Worm (Caenorhabditis elegans): ENCODE results near the gene F58E6.6.

Gene F58E6.6

DNA sequence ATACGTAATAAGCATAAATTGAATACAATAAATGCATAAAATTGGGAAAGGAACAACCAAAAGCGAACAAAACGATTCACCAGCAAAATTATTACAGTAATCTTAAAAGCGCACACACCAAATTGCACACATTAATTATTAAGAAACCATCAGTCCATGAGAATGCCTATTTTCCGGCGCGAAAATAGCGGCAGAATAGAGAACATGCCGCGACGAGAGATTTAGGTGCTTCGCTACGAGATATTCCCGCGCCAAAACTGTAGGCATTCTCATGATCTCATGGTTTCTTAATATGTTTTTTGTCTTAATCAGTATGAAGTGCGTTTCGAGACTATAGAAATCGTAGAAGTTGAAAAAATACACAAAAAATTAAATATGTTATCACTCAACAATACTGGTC lies 31.4 kb upstream of the F58E6.6 start (continued):
- peak; percentile 56 for TF ChIP-seq efl-1 (GFP tag; optimal IDR thresholded peaks at IDR 0.05)
- TF ChIP-seq dpl-1 (GFP tag; optimal IDR thresholded peaks at IDR 0.05), result peak; percentile 21
- no peak for TF ChIP-seq ztf-28 (GFP tag; IDR thresholded peaks at IDR 0.05)

ce11 chrV:9782969-9783368 lies 30.2 kb upstream of the F58E6.6 start, which contains the start of gene F46B6.5:
F46B6.5 (minus strand) TSS chrV:9783069.
- no peak for TF ChIP-seq rcor-1 (GFP tag; IDR thresholded peaks at IDR 0.05)
- 0 out of 2 replicates have a peak, but pooled peaks have one; percentile 38 for TF ChIP-seq ztf-25 (GFP tag; IDR thresholded peaks at IDR 0.05)

DNA sequence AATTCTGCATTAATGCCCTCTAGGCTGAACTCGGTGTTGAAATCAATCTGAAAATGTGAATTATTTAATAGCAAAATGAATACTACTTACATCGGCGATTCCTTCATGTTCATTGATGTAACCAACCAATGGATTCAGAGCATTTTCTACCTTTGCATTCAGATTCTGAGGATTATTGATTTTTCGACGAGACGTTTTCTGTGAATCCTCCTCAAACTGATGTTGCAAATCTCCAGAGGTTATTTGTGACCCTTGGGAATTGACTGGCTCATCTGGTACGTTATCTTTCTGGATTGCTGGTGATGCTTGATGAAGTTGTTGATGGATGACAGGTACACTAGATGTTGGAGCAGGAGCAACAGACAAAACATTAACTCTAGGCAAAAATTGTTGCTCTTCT lies 29.2 kb upstream of the F58E6.6 start:
- TF ChIP-seq hmg-1.2 (GFP tag; IDR thresholded peaks at IDR 0.05) (no peak), T26A5.8 (tag; optimal IDR thresholded peaks at IDR 0.05) (no peak), hlh-26 (GFP tag; conservative IDR thresholded peaks at IDR 0.05) (no peak), ets-4 (GFP tag; optimal IDR thresholded peaks at IDR 0.05) (no peak), cebp-2 (GFP tag; IDR thresholded peaks at IDR 0.05) (no peak), hrde-1 (tag; optimal IDR thresholded peaks at IDR 0.05; ENCODE audit: borderline replicate concordance) (no peak), chd-7 (tag; optimal IDR thresholded peaks at IDR 0.05) (no peak), snpc-1.3 (tag; optimal IDR thresholded peaks at IDR 0.05; ENCODE audit: insufficient read depth) (no peak), F39B2.1 (GFP tag; IDR thresholded peaks at IDR 0.05) (no peak), rec-8 (tag; optimal IDR thresholded peaks at IDR 0.05) (no peak), ceh-27 (GFP tag; optimal IDR thresholded peaks at IDR 0.05) (no peak), egl-18 (GFP tag; IDR thresholded peaks at IDR 0.05) (no peak), akir-1 (GFP tag; optimal IDR thresholded peaks at IDR 0.05) (no peak), die-1 (tag; optimal IDR thresholded peaks at IDR 0.05) (no peak), Y95B8A.8 (GFP tag; IDR thresholded peaks at IDR 0.05) (no peak), dpl-1 (GFP tag; optimal IDR thresholded peaks at IDR 0.05) (no peak), hsf-1 (GFP tag; IDR thresholded peaks at IDR 0.05) (no peak), ztf-26 (tag; optimal IDR thresholded peaks at IDR 0.05) (no peak), F57C9.4 (tag; optimal IDR thresholded peaks at IDR 0.05) (no peak), unc-62 (GFP tag; optimal IDR thresholded peaks at IDR 0.05) (no peak)

DNA sequence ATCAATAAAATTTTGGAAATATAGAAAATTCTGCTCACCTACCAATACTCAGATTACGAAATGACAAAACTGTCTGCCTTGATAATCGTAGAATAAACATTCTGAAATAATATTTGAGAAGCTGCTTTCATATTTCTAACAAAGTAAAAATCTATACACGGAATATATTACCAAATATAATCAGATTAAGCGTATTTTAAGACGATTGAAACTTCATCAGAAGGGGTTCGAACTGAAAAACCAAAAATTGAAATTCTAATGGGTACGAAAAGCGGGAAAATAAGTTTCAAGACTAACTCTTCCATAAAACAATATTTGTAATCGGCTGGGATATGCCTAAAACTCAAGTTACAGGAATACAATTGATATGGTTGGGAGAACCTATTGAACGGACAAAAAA lies 26.6 kb upstream of the F58E6.6 start, which contains the start of gene F46B6.4:
F46B6.4 (minus strand) TSS at position 101 of the 400 bp plus-strand sequence.
- TF ChIP-seq mcd-1 (GFP tag; IDR thresholded peaks at IDR 0.05), result no peak
- TF ChIP-seq nfya-1 (tag; optimal IDR thresholded peaks at IDR 0.05; ENCODE audit: borderline replicate concordance, insufficient read depth), result no peak
- TF ChIP-seq nfyb-1 (GFP tag; IDR thresholded peaks at IDR 0.05), result no peak
- no peak for TF ChIP-seq ets-4 (GFP tag; optimal IDR thresholded peaks at IDR 0.05)
- TF ChIP-seq tbp1 (GFP tag; optimal IDR thresholded peaks at IDR 0.05), result no peak
- no peak for TF ChIP-seq F23B12.7 (tag; optimal IDR thresholded peaks at IDR 0.05; ENCODE audit: insufficient read depth)
- no peak for TF ChIP-seq snpc-3.4 (tag; optimal IDR thresholded peaks at IDR 0.05)
- no peak for TF ChIP-seq Y56A3A.18 (GFP tag; IDR thresholded peaks at IDR 0.05)
- TF ChIP-seq lir-1 (GFP tag; conservative IDR thresholded peaks at IDR 0.05), result no peak

ce11 chrV:9777645-9778044 lies 24.8 kb upstream of the F58E6.6 start, which contains the start of gene smg-4:
smg-4 (minus strand) TSS chrV:9777745.
- no peak for TF ChIP-seq nhr-90 (tag; optimal IDR thresholded peaks at IDR 0.05)
- 0 out of 2 replicates have a peak, but pooled peaks have one; percentile 10 for TF ChIP-seq madf-6 (GFP tag; IDR thresholded peaks at IDR 0.05)

Measured in whole organism, young adult.